Worm (Caenorhabditis elegans) whole organism, late embryonic: Measurements from ENCODE around the gene F09C6.3.

Source experiments
- ama-1 ChIP-seq: fragments of 150-350 bp; optimal IDR thresholded peaks from 2 replicates; lab custom pipeline; 2014
- ceh-6 ChIP-seq: fragments of 200-800 bp; sonication (Bioruptor generic); optimal IDR thresholded peaks from 2 replicates; lab custom pipeline; 2018; ENCODE audit warnings: mild to moderate bottlenecking, missing genetic modification characterization, missing compliant biosample characterization
- elt-2 ChIP-seq: sonication (generic microtip); optimal IDR thresholded peaks from 2 replicates; lab custom pipeline; 2016; ENCODE audit warnings: missing genetic modification reagents, missing genetic modification characterization, missing compliant biosample characterization
- hlh-13 ChIP-seq: fragments of 200-800 bp; sonication (Bioruptor generic); optimal IDR thresholded peaks from 2 replicates; lab custom pipeline; 2018; ENCODE audit warnings: mild to moderate bottlenecking, missing genetic modification characterization, missing compliant biosample characterization
- nhr-11 ChIP-seq: fragments of 150-350 bp; optimal IDR thresholded peaks from 2 replicates; lab custom pipeline; 2014; ENCODE audit warnings: missing biosample characterization, missing genetic modification characterization
- pha-4 ChIP-seq: fragments of 150-350 bp; optimal IDR thresholded peaks from 2 replicates; lab custom pipeline; 2018; ENCODE audit warnings: missing biosample characterization, missing genetic modification reagents, missing genetic modification characterization
- pqm-1 ChIP-seq: sonication (generic microtip); optimal IDR thresholded peaks from 2 replicates; lab custom pipeline; 2016; ENCODE audit warnings: missing genetic modification characterization, missing compliant biosample characterization
- rnt-1 ChIP-seq: sonication (generic microtip); optimal IDR thresholded peaks from 2 replicates; lab custom pipeline; 2016; ENCODE audit warnings: missing genetic modification characterization, missing compliant biosample characterization

DNA sequence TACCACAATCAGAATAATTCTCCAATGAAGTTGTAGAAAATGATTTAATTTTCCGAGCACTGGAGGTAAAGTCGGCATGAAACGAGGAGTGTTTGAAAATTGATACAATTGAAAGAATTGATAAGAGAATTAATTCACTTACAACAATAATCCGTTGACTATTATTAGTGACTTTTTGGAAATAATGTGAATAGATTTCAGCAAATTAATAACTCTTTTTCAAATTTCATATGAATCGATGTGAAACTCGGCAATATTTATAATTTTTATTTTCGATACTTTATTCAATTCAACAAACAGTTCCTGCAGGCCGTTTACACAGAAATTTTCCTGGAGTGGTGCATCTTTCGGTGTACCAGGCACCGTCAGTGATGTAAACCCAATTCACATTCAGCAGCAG, 28.0 kb downstream of the F09C6.3 start, which contains the start of gene clec-37:
- TF ChIP-seq pqm-1, result no peak
- no peak for TF ChIP-seq hlh-13
- no peak for TF ChIP-seq rnt-1
- TF ChIP-seq ama-1 (lab: Kevin White, UChicago), result no peak
- TF ChIP-seq pha-4 (tag; lab: Kevin White, UChicago), result no peak
- TF ChIP-seq nhr-11 (tag; lab: Kevin White, UChicago), result no peak
- TF ChIP-seq ceh-6, result no peak
- no peak for TF ChIP-seq elt-2 (tag; lab: Kevin White, UChicago)
